Worm (Caenorhabditis elegans): Measurements from ENCODE around the gene dpy-9.

DNA sequence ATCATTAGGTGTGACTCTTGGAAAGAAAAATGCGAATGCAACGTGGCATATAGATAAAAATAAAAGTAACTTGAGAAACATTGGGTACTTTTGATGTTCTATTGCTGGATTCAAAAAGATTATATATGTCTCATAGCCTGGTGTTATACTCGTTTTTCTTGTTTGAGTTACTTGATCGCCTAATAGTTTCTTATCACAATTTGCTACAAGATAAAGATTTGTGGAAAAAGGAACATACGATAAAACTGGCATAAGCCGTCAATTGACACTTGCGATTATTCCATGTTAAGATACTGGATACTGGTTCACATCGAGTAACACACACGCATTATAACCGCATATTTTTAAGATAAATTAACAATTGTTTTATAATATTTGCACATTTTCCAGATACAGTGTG is 6.5 kb downstream of the dpy-9 start, which contains the start of gene grl-19:
- no peak for TF ChIP-seq elt-3 (tag; optimal IDR thresholded peaks at IDR 0.05)
- TF ChIP-seq ceh-82 (tag; optimal IDR thresholded peaks at IDR 0.05), result no peak
- TF ChIP-seq snu-23 (GFP tag; optimal IDR thresholded peaks at IDR 0.05), result no peak
- no peak for TF ChIP-seq dpl-1 (GFP tag; optimal IDR thresholded peaks at IDR 0.05)
- TF ChIP-seq lin-13 (GFP tag; optimal IDR thresholded peaks at IDR 0.05), result no peak
- TF ChIP-seq nhr-11 (tag; optimal IDR thresholded peaks at IDR 0.05), result no peak
- TF ChIP-seq ztf-11 (tag; optimal IDR thresholded peaks at IDR 0.05), result no peak
- no peak for TF ChIP-seq sup-37 (GFP tag; optimal IDR thresholded peaks at IDR 0.05)
- no peak for TF ChIP-seq nhr-12 (tag; optimal IDR thresholded peaks at IDR 0.05)
- no peak for TF ChIP-seq sptf-1 (tag; optimal IDR thresholded peaks at IDR 0.05)
- no peak for TF ChIP-seq unc-62 (GFP tag; optimal IDR thresholded peaks at IDR 0.05)
- TF ChIP-seq ama-1 (optimal IDR thresholded peaks at IDR 0.05), result no peak

Data from whole organism, L1 larva.